Worm (Caenorhabditis elegans) whole organism, young adult: ENCODE results near the gene puf-12.

ENCODE experiments used
- cebp-1 ChIP-seq, 2 experiments: fragments of 200-800 bp in 1 of 2; sonication (Bioruptor generic) in 1 of 2; sonication (generic microtip) in 1 of 2; IDR thresholded peaks in 1 of 2; optimal IDR thresholded peaks in 1 of 2; 2 replicates each; pipeline versions ENCODE4 v1.3.6 to Lab custom; 2017 to 2022; ENCODE audit warnings: missing compliant biosample characterization in 2 of 2, missing genetic modification characterization in 2 of 2, mild to moderate bottlenecking in 1 of 2, missing genetic modification reagents in 1 of 2, moderate library complexity in 1 of 2
- ceh-100 ChIP-seq: fragments of 200-800 bp; sonication (Bioruptor generic); IDR thresholded peaks from 2 replicates; pipeline ENCODE4 v1.3.6; 2022; ENCODE audit warnings: missing genetic modification reagents, missing genetic modification characterization, missing compliant biosample characterization
- chd-7 ChIP-seq: sonication (generic microtip); optimal IDR thresholded peaks from 2 replicates; lab custom pipeline; 2016; ENCODE audit warnings: mild to moderate bottlenecking, missing genetic modification characterization, moderate library complexity, missing compliant biosample characterization
- mes-4 ChIP-seq: sonication (generic microtip); optimal IDR thresholded peaks from 2 replicates; lab custom pipeline; 2016; ENCODE audit warnings: missing genotype, missing genetic modification characterization, missing compliant biosample characterization
- snpc-4 ChIP-seq, 5 experiments: fragments of 150-350 bp in 1 of 5; sonication (generic microtip) in 4 of 5; optimal IDR thresholded peaks; 2 replicates each; lab custom pipeline; 2014 to 2018; ENCODE audit warnings: missing genetic modification characterization in 5 of 5, missing biosample characterization in 3 of 5, antibody characterized with exemption in 2 of 5, mild to moderate bottlenecking in 2 of 5, missing compliant biosample characterization in 2 of 5, missing genotype in 2 of 5, moderate library complexity in 2 of 5, missing genetic modification reagents in 1 of 5
- ztf-18 ChIP-seq: sonication (generic microtip); optimal IDR thresholded peaks from 2 replicates; lab custom pipeline; 2016; ENCODE audit warnings: missing genotype, mild to moderate bottlenecking, missing genetic modification characterization, missing compliant biosample characterization

DNA sequence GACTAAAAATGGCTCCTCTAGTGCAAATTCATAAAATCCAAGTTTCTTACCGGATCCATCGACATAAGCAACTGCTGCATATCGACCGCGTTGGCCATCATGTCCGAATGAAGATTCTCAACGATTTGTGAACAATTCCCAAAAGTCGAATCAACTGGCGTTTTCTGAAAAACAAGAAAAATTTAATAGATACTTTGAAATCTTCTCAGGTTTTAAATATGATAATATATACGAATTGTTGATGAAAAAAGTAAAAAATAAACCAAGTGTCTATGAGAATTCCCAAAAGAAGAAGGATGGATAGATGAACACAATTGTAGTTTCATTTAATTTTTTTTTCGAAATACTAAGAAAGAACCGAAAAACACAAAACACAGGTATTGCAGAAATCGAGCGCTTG lies 32.3 kb upstream of the puf-12 start, which contains the start of gene die-1:
- TF ChIP-seq snpc-4 (GFP tag; optimal IDR thresholded peaks at IDR 0.05; lab: Kevin White, UChicago) (no peak), snpc-4 (tag; optimal IDR thresholded peaks at IDR 0.05; lab: Kevin White, UChicago) (no peak), mes-4 (tag; lab: Kevin White, UChicago) (no peak), chd-7 (tag; lab: Kevin White, UChicago) (no peak), cebp-1 (GFP tag; IDR thresholded peaks at IDR 0.05; lab: Robert Waterston, UW) (no peak), cebp-1 (tag; optimal IDR thresholded peaks at IDR 0.05; lab: Kevin White, UChicago) (no peak), ztf-18 (tag; lab: Kevin White, UChicago) (no peak), ceh-100 (GFP tag; lab: Robert Waterston, UW) (no peak)
